Fruit fly (Drosophila melanogaster) whole organism: ENCODE results near the gene CG11790.

Experiments
- CG8478 ChIP-seq: fragments of >200 bp; optimal IDR thresholded peaks from 2 replicates; lab custom pipeline; 2018; ENCODE audit warnings: inconsistent platforms
- Dll ChIP-seq: fragments of >200 bp; optimal IDR thresholded peaks from 2 replicates; lab custom pipeline; 2017
- EcR ChIP-seq, 2 experiments: fragments of >200 bp; optimal IDR thresholded peaks; 2 replicates each; lab custom pipeline; 2017; ENCODE audit warnings: missing biosample characterization in 2 of 2, missing genetic modification characterization in 2 of 2, missing genetic modification reagents in 2 of 2
- pan ChIP-seq: fragments of >200 bp; optimal IDR thresholded peaks from 2 replicates; lab custom pipeline; 2017
- psq ChIP-seq: fragments of >200 bp; optimal IDR thresholded peaks from 2 replicates; lab custom pipeline; 2017
- usp ChIP-seq: fragments of >200 bp; optimal IDR thresholded peaks from 2 replicates; lab custom pipeline; 2017; ENCODE audit warnings: missing biosample characterization, missing genetic modification characterization, mixed read lengths

Gene CG11790

DNA sequence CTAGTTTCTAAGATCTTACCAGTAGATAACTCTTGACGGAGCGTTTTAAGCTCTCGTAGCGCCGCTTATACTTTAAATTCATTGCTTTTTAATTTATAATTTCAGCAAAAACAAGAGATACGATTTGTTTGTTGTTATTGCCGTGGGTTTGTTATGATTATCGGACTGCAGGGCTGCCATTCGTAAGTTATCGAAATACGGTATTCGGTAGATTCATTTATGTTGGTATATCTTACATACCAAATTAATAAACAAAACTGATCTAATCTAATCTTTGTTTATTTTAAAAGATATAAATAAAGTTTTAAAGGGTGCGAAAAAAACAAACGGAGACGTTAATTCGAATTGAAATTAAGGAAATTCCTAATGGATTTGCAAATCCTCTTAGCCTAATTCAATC is 8.5 kb downstream of the CG11790 start, which contains the start of the genes CG31111 and stac:
Gene CG31111, minus strand, starts transcription at position 162 of the 400 bp plus-strand sequence.
Gene stac, plus strand, starts transcription at position 271 of the 400 bp plus-strand sequence.
- TF ChIP-seq Dll (lab: Kevin White, UChicago) (no peak), EcR (GFP tag; optimal IDR thresholded peaks at IDR 0.05; lab: Kevin White, UChicago) (no peak), pan (no peak), usp (GFP tag; lab: Kevin White, UChicago) (no peak), psq (no peak), CG8478 (lab: Kevin White, UChicago) (no peak)

DNA sequence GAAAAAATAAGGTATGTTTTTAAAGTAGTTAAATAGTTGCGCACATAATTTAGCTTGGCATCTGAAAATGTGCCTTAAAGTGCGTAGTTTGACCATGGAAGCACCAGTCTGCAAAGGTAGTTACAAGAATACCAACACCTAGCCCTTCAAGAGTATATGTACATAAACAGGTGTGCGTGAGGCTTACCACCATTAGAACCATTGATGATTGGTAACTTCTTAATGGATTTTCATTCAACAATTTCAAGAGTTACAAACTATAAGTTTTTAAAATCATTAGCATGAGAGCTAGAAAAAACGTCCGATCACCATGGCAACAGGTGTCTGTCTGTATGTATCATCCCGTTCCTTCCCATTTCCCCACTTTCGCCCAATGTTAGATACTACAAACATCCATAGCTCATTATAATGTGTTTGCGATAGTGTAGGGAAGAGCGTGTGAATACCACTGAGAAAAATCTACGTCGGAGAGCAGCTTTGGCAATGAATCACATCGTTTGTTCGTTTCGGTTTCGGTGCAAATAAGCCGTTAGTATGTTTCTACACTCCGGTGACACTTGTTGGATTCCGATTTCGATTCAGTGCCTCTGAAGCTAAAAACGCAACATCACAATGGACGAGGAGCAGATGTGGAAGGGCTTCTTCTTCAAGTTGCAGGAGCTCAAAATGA is 9.1 kb downstream of the CG11790 start:
- TF ChIP-seq Dll (lab: Kevin White, UChicago) (no peak), pan (no peak), usp (GFP tag; lab: Kevin White, UChicago) (no peak), psq (no peak)

DNA sequence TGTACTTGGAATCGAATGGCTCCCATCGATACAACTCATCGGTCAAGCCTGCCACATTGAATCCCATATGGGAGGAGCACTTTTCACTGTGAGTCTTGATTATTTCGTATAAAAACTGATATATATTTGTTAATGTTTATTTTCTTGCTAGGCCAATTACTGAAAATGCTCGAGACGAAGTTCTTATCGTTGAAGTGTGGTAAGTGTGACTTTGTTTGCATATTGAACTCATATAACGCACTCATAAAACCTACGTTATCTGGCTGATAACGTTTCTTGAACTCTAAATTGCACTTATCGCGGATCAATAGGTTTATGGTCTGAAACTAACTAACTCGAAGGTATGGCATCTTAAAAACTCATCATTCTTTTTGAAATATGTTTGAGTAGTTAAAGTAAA is 13.0 kb downstream of the CG11790 start:
- no peak for TF ChIP-seq Dll (lab: Kevin White, UChicago)
- no peak for TF ChIP-seq usp (GFP tag; lab: Kevin White, UChicago)
- no peak for TF ChIP-seq EcR (GFP tag; optimal IDR thresholded peaks at IDR 0.05; lab: Kevin White, UChicago)

DNA sequence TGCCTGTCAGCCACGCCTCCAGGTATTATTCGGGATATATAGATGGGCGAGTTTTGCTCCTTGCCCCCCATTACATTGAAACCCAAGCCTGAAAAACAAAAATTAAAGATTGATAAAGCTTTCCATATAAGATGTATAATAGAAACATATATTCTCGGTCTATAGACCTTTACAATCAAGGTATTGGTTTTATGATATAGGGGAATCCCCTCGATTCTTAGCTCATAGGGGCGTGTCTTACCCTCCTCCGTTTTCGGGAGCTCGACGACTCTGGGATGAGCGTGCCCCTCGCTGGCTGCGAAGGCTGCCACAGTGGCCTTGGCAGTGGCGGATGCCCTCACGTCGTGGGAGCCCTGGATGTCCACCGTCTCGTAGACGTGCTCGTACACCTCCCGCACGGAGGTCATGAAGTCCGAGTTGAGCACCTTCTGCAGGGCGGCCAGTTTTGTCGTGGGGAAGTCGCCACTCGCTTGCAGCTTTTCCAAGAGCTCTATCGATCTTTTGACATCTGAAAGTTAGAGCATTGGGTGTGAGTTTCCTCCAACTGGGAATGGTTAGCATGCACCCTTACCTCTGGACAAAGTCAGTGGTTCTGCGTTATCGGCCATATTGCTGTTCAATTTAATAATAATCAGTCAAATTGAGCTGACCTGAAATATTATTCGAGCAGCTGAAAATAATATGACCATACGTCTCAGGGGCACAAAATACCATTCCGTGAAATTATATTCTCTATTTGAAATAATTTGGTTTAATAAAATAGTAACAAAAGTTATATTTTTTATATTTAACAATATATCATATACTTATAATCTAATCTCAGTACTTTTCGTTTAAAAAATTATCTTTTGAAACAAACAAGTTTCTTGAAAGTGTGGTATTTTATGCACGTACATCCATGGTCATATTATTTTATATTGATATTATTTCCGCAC is 17.7 kb downstream of the CG11790 start, which contains the start of the genes veli and PQBP1:
Gene veli, minus strand, starts transcription at position 685 of the 935 bp plus-strand sequence.
Gene PQBP1, plus strand, starts transcription at position 885 of the 935 bp plus-strand sequence.
- TF ChIP-seq CG8478 (lab: Kevin White, UChicago) = no peak

DNA sequence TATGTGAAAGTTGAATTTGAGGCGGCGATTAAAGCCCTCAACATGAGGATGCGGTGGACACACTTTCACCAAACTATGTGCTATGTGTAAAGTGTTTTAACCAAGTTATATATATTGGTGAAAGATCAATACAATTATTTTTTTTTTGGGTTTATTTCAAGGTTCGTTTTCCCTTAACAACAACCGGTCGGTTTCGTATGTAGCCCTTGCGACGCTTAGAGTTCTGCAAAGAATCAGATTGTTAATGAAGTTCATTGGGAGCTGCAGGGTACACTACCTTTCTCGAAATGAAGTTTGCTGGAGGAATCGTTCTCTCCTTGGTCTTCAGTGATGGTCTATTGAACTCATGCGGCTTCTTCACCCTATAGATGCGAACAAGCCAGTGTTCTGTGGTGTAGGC is 19.4 kb downstream of the CG11790 start:
- TF ChIP-seq CG8478 (lab: Kevin White, UChicago) (no peak), pan (no peak), Dll (lab: Kevin White, UChicago) (no peak), usp (GFP tag; lab: Kevin White, UChicago) (no peak), psq (no peak), EcR (GFP tag; optimal IDR thresholded peaks at IDR 0.05; lab: Kevin White, UChicago) (no peak)

DNA sequence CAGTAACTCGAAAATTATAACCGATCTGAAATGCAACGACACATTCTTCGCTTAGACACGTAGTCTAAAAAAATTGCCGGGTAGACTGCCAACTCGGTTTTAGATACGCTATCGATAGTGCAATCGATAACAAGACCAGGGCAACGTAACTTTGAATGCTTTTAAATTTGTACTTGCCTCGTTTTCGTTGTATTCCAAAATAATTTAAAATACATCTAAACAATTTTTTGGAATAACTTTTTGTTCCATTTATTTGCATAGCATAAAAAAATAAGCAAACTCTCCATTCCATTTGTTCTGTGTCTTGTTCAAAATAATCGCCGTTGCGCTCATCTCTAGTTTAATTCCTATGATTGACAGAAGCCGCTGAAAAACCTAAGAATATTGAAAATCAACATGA is 22.1 kb downstream of the CG11790 start, which contains the start of the genes Stt3B and CG11839:
Gene Stt3B, minus strand, starts transcription at position 69 of the 400 bp plus-strand sequence.
Gene CG11839, plus strand, starts transcription at position 359 of the 400 bp plus-strand sequence.
- TF ChIP-seq psq = no peak
- TF ChIP-seq Dll (lab: Kevin White, UChicago) = no peak
- TF ChIP-seq pan = no peak
- TF ChIP-seq CG8478 (lab: Kevin White, UChicago) = no peak
- no peak for TF ChIP-seq usp (GFP tag; lab: Kevin White, UChicago)

DNA sequence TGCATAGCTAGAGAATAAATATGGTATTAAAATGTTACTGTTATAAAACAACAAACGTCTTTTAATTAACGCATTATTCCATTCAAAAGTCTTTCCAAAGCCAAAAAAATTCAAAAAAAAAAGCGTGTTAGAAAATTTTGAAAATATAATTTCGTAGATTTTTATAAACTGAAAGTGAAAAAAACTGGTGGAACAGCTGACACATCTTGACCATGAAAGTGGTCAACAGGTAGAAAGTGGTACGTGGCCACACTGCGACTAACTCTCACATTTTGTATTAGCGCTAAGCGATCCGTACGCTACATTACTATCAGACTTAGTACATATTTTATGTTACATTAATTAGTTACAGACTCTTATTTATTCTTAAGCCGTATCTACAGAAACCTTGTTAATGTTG is 23.4 kb downstream of the CG11790 start, which contains the start of gene CG11836:
Gene CG11836, plus strand, starts transcription at position 256 of the 400 bp plus-strand sequence.
- TF ChIP-seq CG8478 (lab: Kevin White, UChicago) = no peak
- TF ChIP-seq usp (GFP tag; lab: Kevin White, UChicago) = no peak
- no peak for TF ChIP-seq EcR (GFP tag; optimal IDR thresholded peaks at IDR 0.05; lab: Kevin White, UChicago)

DNA sequence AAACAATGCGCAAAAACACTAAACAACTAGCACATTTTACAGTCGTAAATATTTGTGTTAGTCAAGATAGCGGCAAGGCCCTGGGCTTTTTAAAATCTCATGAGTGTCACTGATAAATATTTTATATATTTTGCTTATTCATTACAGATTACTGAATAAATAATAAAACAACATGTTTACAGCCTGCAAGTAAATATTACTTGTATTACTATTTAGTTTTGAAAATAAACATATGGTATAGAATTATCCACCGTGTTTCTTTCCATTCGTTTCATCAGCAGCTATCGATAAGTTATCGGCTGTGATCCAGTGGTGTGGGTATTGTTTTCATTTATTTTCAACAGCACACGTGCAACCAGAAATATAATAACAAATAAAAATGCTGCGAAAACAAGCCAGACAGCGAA is 27.1 kb downstream of the CG11790 start, which contains the start of the genes shams and CG11920:
Gene shams, minus strand, starts transcription at position 50 of the 407 bp plus-strand sequence.
Gene CG11920, plus strand, starts transcription at position 320 of the 407 bp plus-strand sequence.
- TF ChIP-seq Dll (lab: Kevin White, UChicago) (no peak), EcR (GFP tag; optimal IDR thresholded peaks at IDR 0.05; lab: Kevin White, UChicago) (no peak), CG8478 (lab: Kevin White, UChicago) (no peak), pan (no peak), psq (no peak)

DNA sequence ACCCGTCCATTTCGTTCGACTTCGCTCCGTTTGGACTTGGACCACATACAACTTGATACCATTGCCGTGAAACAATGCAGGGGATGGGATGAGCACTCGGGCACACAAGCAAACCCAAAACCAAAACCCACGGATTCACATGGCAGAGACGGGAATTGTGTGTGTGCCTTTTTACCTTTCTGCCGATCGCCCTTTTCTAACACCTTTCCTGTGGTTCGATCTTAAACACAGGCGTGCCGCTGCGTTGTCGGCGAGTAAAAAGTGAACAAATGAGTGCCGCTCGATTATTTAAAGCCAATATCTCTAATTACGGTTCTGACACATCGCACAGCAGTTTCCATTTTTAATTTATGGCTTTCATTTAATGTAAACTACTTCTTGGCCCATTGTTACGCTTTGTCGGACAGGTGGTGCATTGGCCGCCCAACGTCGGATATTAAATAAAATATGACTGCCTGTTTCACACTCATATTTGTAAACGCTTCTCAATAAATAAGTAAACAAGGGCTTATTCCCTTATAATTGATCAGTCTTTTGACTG is 29.8 kb downstream of the CG11790 start:
- TF ChIP-seq CG8478 (lab: Kevin White, UChicago) = no peak
- TF ChIP-seq usp (GFP tag; lab: Kevin White, UChicago) = no peak
- no peak for TF ChIP-seq psq
- TF ChIP-seq EcR (GFP tag; optimal IDR thresholded peaks at IDR 0.05; lab: Kevin White, UChicago) = no peak
- no peak for TF ChIP-seq Dll (lab: Kevin White, UChicago)

DNA sequence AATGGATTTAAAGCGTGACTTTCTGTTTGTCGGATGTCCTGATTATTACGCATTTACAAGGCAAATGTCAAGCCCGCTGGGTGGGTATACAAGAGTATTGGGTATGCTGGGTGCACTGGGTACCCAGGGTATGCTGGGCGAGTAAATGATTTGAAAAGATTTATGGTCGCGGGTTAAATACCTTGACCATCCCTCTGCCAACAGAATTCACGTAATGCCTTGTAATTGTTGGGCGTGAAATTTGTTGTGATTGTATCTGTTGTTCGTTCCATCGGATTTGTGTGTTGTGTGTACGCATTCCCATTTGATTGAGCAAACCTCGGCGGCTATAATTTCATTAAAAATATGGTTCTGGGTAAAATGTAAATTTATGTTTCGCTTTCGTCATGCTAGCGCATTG is 31.2 kb downstream of the CG11790 start:
- TF ChIP-seq usp (GFP tag; lab: Kevin White, UChicago) (no peak), EcR (GFP tag; optimal IDR thresholded peaks at IDR 0.05; lab: Kevin White, UChicago) (no peak), psq (no peak), Dll (lab: Kevin White, UChicago) (no peak), CG8478 (lab: Kevin White, UChicago) (no peak), pan (no peak)

DNA sequence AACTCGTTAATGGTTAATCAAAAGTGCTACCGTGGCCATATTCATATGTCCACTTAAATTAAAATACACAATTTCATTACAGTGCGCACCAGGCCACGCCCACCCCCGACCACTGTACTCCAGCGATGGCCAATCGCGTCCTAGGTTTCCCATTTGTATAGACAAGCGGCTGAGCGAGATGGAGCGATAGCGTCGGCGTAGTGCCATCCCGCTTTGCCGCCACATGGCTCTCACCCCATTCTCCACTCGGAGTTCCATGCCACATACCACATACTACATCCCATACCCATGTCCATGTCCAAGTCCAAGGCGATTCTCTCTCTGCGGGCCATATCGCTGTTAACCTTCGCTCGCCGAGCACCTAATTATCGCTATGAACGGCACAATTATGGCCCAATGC is 32.9 kb downstream of the CG11790 start:
- no peak for TF ChIP-seq EcR (GFP tag; optimal IDR thresholded peaks at IDR 0.05; lab: Kevin White, UChicago)
- TF ChIP-seq usp (GFP tag; lab: Kevin White, UChicago) = no peak
- TF ChIP-seq pan = no peak
- peak; percentile 54 for TF ChIP-seq CG8478 (lab: Kevin White, UChicago)

DNA sequence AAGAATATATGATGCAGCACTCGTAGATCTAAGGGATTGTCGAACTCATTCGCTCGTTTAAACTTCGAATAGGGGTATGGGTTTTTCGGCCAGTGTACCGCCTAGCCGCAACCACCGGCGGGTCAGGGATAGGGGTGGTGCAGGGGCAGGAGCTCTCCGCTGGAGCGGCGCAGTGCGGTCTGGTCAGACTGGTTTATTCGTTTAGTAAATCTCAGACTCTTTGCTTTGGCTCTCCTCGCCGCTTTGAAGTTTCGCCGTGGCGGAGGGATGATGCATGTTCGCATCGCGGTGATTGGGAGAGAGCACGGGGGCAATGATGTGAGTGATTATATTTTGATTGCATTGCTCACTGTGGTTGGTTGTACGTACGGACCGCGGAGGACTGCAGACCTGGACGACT is 34.8 kb downstream of the CG11790 start, which contains the start of gene fd96Ca:
Gene fd96Ca, plus strand, starts transcription at position 337 of the 400 bp plus-strand sequence.
- no peak for TF ChIP-seq usp (GFP tag; lab: Kevin White, UChicago)
- peak; percentile 82 for TF ChIP-seq Dll (lab: Kevin White, UChicago)
